Fruit fly (Drosophila melanogaster) whole organism, embryonic: Measurements from ENCODE around the gene CG7601.

Experiments used
- Adf1 ChIP-seq: fragments of 200-800 bp; sonication (Bioruptor generic); IDR thresholded peaks from 2 replicates; pipeline ENCODE4 v1.3.6; 2022; ENCODE audit warnings: missing biosample characterization, missing genetic modification characterization
- Antp ChIP-seq: fragments of 200-800 bp; sonication (Bioruptor generic); optimal IDR thresholded peaks from 3 replicates; lab custom pipeline; 2016; ENCODE audit warnings: missing biosample characterization, missing genetic modification characterization
- Atf3 ChIP-seq: fragments of 200-800 bp; sonication (Bioruptor generic); optimal IDR thresholded peaks from 3 replicates; lab custom pipeline; 2016; ENCODE audit warnings: missing biosample characterization, missing genetic modification characterization
- Bteb2 ChIP-seq: fragments of 200-800 bp; sonication (Bioruptor generic); optimal IDR thresholded peaks from 2 replicates; lab custom pipeline; 2016; ENCODE audit warnings: missing biosample characterization, missing genetic modification characterization
- CG10462 ChIP-seq: fragments of 200-800 bp; sonication (Bioruptor generic); optimal IDR thresholded peaks from 2 replicates; lab custom pipeline; 2016; ENCODE audit warnings: missing biosample characterization, missing genetic modification characterization
- CG12769 ChIP-seq: fragments of 200-800 bp; sonication (Bioruptor generic); optimal IDR thresholded peaks from 2 replicates; lab custom pipeline; 2019; ENCODE audit warnings: missing biosample characterization, mild to moderate bottlenecking, missing genetic modification characterization, moderate library complexity
- CG15011 ChIP-seq: fragments of 200-800 bp; sonication (Bioruptor generic); optimal IDR thresholded peaks from 3 replicates; lab custom pipeline; 2018; ENCODE audit warnings: missing biosample characterization, mild to moderate bottlenecking, missing genetic modification characterization
- CG15479 ChIP-seq: fragments of 200-800 bp; sonication (Bioruptor generic); optimal IDR thresholded peaks from 3 replicates; lab custom pipeline; 2019; ENCODE audit warnings: missing biosample characterization, mild to moderate bottlenecking, missing genetic modification characterization, moderate library complexity
- CG15514 ChIP-seq: fragments of 200-800 bp; sonication (Bioruptor generic); optimal IDR thresholded peaks from 3 replicates; lab custom pipeline; 2017; ENCODE audit warnings: missing biosample characterization, missing genetic modification characterization, mild to moderate bottlenecking, moderate library complexity, missing genetic modification reagents
- CG15601 ChIP-seq: fragments of 200-800 bp; sonication (Bioruptor generic); optimal IDR thresholded peaks from 3 replicates; lab custom pipeline; 2019; ENCODE audit warnings: missing biosample characterization, mild to moderate bottlenecking, missing genetic modification characterization, moderate library complexity
- CG15696 ChIP-seq: fragments of 200-800 bp; sonication (Bioruptor generic); optimal IDR thresholded peaks from 2 replicates; lab custom pipeline; 2019; ENCODE audit warnings: missing biosample characterization, mild to moderate bottlenecking, missing genetic modification characterization, moderate library complexity
- CG1602 ChIP-seq: fragments of 200-800 bp; sonication (Bioruptor generic); optimal IDR thresholded peaks from 3 replicates; lab custom pipeline; 2016; ENCODE audit warnings: missing biosample characterization, missing genetic modification characterization
- CG18619 ChIP-seq: fragments of 200-800 bp; sonication (Bioruptor generic); optimal IDR thresholded peaks from 3 replicates; lab custom pipeline; 2017; ENCODE audit warnings: missing biosample characterization, mild to moderate bottlenecking, missing genetic modification characterization
- CG2116 ChIP-seq: fragments of 200-800 bp; sonication (Bioruptor generic); optimal IDR thresholded peaks from 3 replicates; lab custom pipeline; 2018; ENCODE audit warnings: missing biosample characterization, mild to moderate bottlenecking, missing genetic modification characterization
- CG32767 ChIP-seq: fragments of 200-800 bp; sonication (Bioruptor generic); IDR thresholded peaks from 2 replicates; pipeline ENCODE4 v1.3.6; 2022; ENCODE audit warnings: missing biosample characterization, missing genetic modification characterization
- CG3838 ChIP-seq: fragments of 200-800 bp; sonication (Bioruptor generic); optimal IDR thresholded peaks from 3 replicates; lab custom pipeline; 2016; ENCODE audit warnings: missing biosample characterization, missing genetic modification characterization
- CG4360 ChIP-seq: fragments of 200-800 bp; sonication (Bioruptor generic); IDR thresholded peaks from 2 replicates; pipeline ENCODE4 v1.3.6; 2022; ENCODE audit warnings: missing biosample characterization, missing genetic modification characterization
- CG5180 ChIP-seq: fragments of 200-800 bp; sonication (Bioruptor generic); optimal IDR thresholded peaks from 3 replicates; lab custom pipeline; 2017; ENCODE audit warnings: missing biosample characterization, missing genetic modification characterization, mild to moderate bottlenecking, moderate library complexity, missing genetic modification reagents
- CG5953 ChIP-seq: fragments of 200-800 bp; sonication (Bioruptor generic); IDR thresholded peaks from 2 replicates; pipeline ENCODE4 v1.3.6; 2022; ENCODE audit warnings: missing biosample characterization, missing genetic modification characterization
- CG6254 ChIP-seq: fragments of 200-800 bp; sonication (Bioruptor generic); optimal IDR thresholded peaks from 3 replicates; lab custom pipeline; 2017; ENCODE audit warnings: mild to moderate bottlenecking, missing biosample characterization, missing genetic modification reagents, missing genetic modification characterization
- CG7987 ChIP-seq: fragments of 200-800 bp; sonication (Bioruptor generic); optimal IDR thresholded peaks from 2 replicates; lab custom pipeline; 2018; ENCODE audit warnings: missing biosample characterization, mild to moderate bottlenecking, missing genetic modification characterization, moderate library complexity
- CG9727 ChIP-seq: fragments of 200-800 bp; sonication (Bioruptor generic); optimal IDR thresholded peaks from 3 replicates; lab custom pipeline; 2017; ENCODE audit warnings: missing biosample characterization, mild to moderate bottlenecking, missing genetic modification characterization
- HmgD ChIP-seq: fragments of 200-800 bp; sonication (Bioruptor generic); optimal IDR thresholded peaks from 3 replicates; lab custom pipeline; 2016; ENCODE audit warnings: missing biosample characterization, missing genetic modification characterization
- Hr3 ChIP-seq: fragments of 200-800 bp; sonication (Bioruptor generic); optimal IDR thresholded peaks from 3 replicates; lab custom pipeline; 2016; ENCODE audit warnings: missing biosample characterization, missing genetic modification characterization
- Jarid2 ChIP-seq: fragments of 200-800 bp; sonication (Bioruptor generic); optimal IDR thresholded peaks from 3 replicates; lab custom pipeline; 2017; ENCODE audit warnings: mild to moderate bottlenecking, missing biosample characterization, missing genetic modification reagents, missing genetic modification characterization
- Lhr ChIP-seq: fragments of 200-800 bp; sonication (Bioruptor generic); optimal IDR thresholded peaks from 3 replicates; lab custom pipeline; 2017; ENCODE audit warnings: mild to moderate bottlenecking, missing biosample characterization, missing genetic modification reagents, missing genetic modification characterization
- Rfx ChIP-seq: fragments of 200-800 bp; sonication (Bioruptor generic); IDR thresholded peaks from 2 replicates; pipeline ENCODE4 v1.3.6; 2022; ENCODE audit warnings: missing biosample characterization, missing genetic modification characterization
- Rx ChIP-seq: fragments of 200-800 bp; sonication (Bioruptor generic); IDR thresholded peaks from 2 replicates; pipeline ENCODE4 v1.3.6; 2022; ENCODE audit warnings: missing biosample characterization, missing genetic modification characterization
- Stat92E ChIP-seq, 3 experiments: fragments of >200 bp in 2 of 3; fragments of 200-800 bp in 1 of 3; sonication (Bioruptor generic) in 1 of 3; optimal IDR thresholded peaks; 2 replicates each; lab custom pipeline; 2017 to 2019; ENCODE audit warnings: missing biosample characterization in 3 of 3, missing genetic modification characterization in 3 of 3, mild to moderate bottlenecking in 1 of 3, moderate library complexity in 1 of 3
- Xrp1 ChIP-seq: fragments of 200-800 bp; sonication (Bioruptor generic); IDR thresholded peaks from 2 replicates; pipeline ENCODE4 v1.3.6; 2022; ENCODE audit warnings: missing biosample characterization, missing genetic modification characterization
- al ChIP-seq: fragments of 200-800 bp; sonication (Bioruptor generic); IDR thresholded peaks from 2 replicates; pipeline ENCODE4 v1.3.6; 2022; ENCODE audit warnings: missing biosample characterization, missing genetic modification characterization
- bbx ChIP-seq: fragments of 200-800 bp; sonication (Bioruptor generic); IDR thresholded peaks from 2 replicates; pipeline ENCODE4 v1.3.6; 2022; ENCODE audit warnings: missing biosample characterization, missing genetic modification characterization; ENCODE audit not compliant: partially characterized antibody
- cg ChIP-seq: fragments of 200-800 bp; sonication (Bioruptor generic); optimal IDR thresholded peaks from 3 replicates; lab custom pipeline; 2019; ENCODE audit warnings: missing biosample characterization, mild to moderate bottlenecking, missing genetic modification characterization, moderate library complexity
- chm ChIP-seq: fragments of 200-800 bp; sonication (Bioruptor generic); IDR thresholded peaks from 2 replicates; pipeline ENCODE4 v1.3.6; 2022; ENCODE audit warnings: missing biosample characterization, missing genetic modification characterization
- dati ChIP-seq: fragments of 200-800 bp; sonication (Bioruptor generic); IDR thresholded peaks from 2 replicates; pipeline ENCODE4 v1.3.6; 2022; ENCODE audit warnings: missing biosample characterization, missing genetic modification characterization
- disco-r ChIP-seq: fragments of 200-800 bp; sonication (Bioruptor generic); optimal IDR thresholded peaks from 2 replicates; lab custom pipeline; 2016; ENCODE audit warnings: missing biosample characterization, missing genetic modification characterization
- dmrt99B ChIP-seq: fragments of 200-800 bp; sonication (Bioruptor generic); optimal IDR thresholded peaks from 2 replicates; lab custom pipeline; 2018; ENCODE audit warnings: missing biosample characterization, mild to moderate bottlenecking, missing genetic modification characterization, moderate library complexity
- fd102C ChIP-seq: fragments of 200-800 bp; sonication (Bioruptor generic); optimal IDR thresholded peaks from 2 replicates; lab custom pipeline; 2018; ENCODE audit warnings: missing biosample characterization, mild to moderate bottlenecking, missing genetic modification characterization, moderate library complexity
- gro ChIP-seq: fragments of 200-800 bp; sonication (Bioruptor generic); optimal IDR thresholded peaks from 2 replicates; lab custom pipeline; 2016; ENCODE audit warnings: missing biosample characterization, missing genetic modification characterization
- ken ChIP-seq: fragments of 200-800 bp; sonication (Bioruptor generic); IDR thresholded peaks from 3 replicates; pipeline ENCODE4 v1.3.6; 2022; ENCODE audit warnings: missing biosample characterization, missing genetic modification characterization
- lab ChIP-seq: fragments of 200-800 bp; sonication (Bioruptor generic); optimal IDR thresholded peaks from 3 replicates; lab custom pipeline; 2017; ENCODE audit warnings: missing biosample characterization, missing genetic modification characterization, mild to moderate bottlenecking, moderate library complexity, missing genetic modification reagents
- lmd ChIP-seq: fragments of 200-800 bp; sonication (Bioruptor generic); IDR thresholded peaks from 2 replicates; pipeline ENCODE4 v1.3.6; 2022; ENCODE audit warnings: missing biosample characterization, missing genetic modification characterization
- pita ChIP-seq: fragments of 200-800 bp; sonication (Bioruptor generic); optimal IDR thresholded peaks from 2 replicates; lab custom pipeline; 2017; ENCODE audit warnings: missing biosample characterization, mild to moderate bottlenecking, missing genetic modification characterization
- pnt ChIP-seq: fragments of 200-800 bp; sonication (Bioruptor generic); optimal IDR thresholded peaks from 3 replicates; lab custom pipeline; 2016; ENCODE audit warnings: missing biosample characterization, missing genetic modification characterization
- pzg ChIP-seq: fragments of 200-800 bp; sonication (Bioruptor generic); optimal IDR thresholded peaks from 3 replicates; lab custom pipeline; 2018; ENCODE audit warnings: missing biosample characterization, mild to moderate bottlenecking, missing genetic modification characterization, moderate library complexity
- schlank ChIP-seq: fragments of 200-800 bp; sonication (Bioruptor generic); optimal IDR thresholded peaks from 2 replicates; lab custom pipeline; 2018; ENCODE audit warnings: missing biosample characterization, mild to moderate bottlenecking, missing genetic modification characterization
- sqz ChIP-seq: fragments of 200-800 bp; sonication (Bioruptor generic); optimal IDR thresholded peaks from 3 replicates; lab custom pipeline; 2018; ENCODE audit warnings: missing biosample characterization, mild to moderate bottlenecking, missing genetic modification characterization
- tna ChIP-seq: fragments of 200-800 bp; sonication (Bioruptor generic); IDR thresholded peaks from 2 replicates; pipeline ENCODE4 v1.3.6; 2022; ENCODE audit warnings: missing biosample characterization, missing genetic modification characterization; ENCODE audit not compliant: partially characterized antibody
- ttk ChIP-seq: fragments of 200-800 bp; sonication (Bioruptor generic); IDR thresholded peaks from 2 replicates; pipeline ENCODE4 v2.1.2; 2022; ENCODE audit warnings: missing biosample characterization, missing genetic modification characterization
- tup ChIP-seq: fragments of 200-800 bp; sonication (Bioruptor generic); optimal IDR thresholded peaks from 2 replicates; lab custom pipeline; 2016; ENCODE audit warnings: missing biosample characterization, mild to moderate bottlenecking, missing genetic modification characterization, moderate library complexity
- usp ChIP-seq: fragments of >200 bp; optimal IDR thresholded peaks from 2 replicates; lab custom pipeline; 2017; ENCODE audit warnings: missing biosample characterization, missing genetic modification characterization

The CG7601 gene

DNA sequence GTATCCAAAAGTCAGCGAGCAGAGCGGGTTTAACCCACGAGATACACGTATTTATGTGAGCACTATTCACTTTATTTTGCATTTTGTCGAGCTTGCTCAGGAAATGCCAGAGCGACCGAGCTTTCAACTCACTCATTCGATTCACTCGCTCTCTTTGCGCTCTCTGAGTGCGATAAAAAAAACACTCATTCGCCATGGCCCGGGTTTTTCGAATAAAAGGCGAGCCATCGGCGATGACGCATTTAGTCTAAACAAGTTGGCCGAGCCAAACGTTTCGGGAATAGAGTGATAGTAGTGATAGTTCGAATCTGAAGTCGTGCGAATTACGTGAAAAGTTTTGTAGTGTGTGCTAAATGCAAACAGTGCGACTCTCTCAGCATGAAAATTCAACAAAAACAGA, 45.8 kb upstream of the CG7601 start (continued):
- TF ChIP-seq CG15514 (GFP tag; lab: Kevin White, UChicago) (peak; percentile 82), CG15011 (GFP tag; lab: Kevin White, UChicago) (no peak), sqz (peak; percentile 66), lab (GFP tag; lab: Kevin White, UChicago) (peak; percentile 65), Stat92E (GFP tag; optimal IDR thresholded peaks at IDR 0.05; lab: Kevin White, UChicago) (no peak), fd102C (GFP tag; lab: Kevin White, UChicago) (no peak), HmgD (GFP tag; lab: Kevin White, UChicago) (no peak), CG3838 (GFP tag; lab: Kevin White, UChicago) (no peak), CG4360 (GFP tag; lab: Robert Waterston, UW) (no peak), tna (GFP tag; lab: Robert Waterston, UW) (peak; percentile 56; the same call in 1 of the 2 replicates), CG5953 (GFP tag; lab: Robert Waterston, UW) (no peak; the same call in 1 of the 2 replicates), pnt (GFP tag; lab: Kevin White, UChicago) (no peak), CG1602 (no peak), gro (peak; percentile 42), chm (peak; percentile 71; the same call in 1 of the 2 replicates), CG10462 (GFP tag; lab: Kevin White, UChicago) (no peak), ttk (no peak), CG32767 (no peak), Jarid2 (peak; percentile 94), CG15601 (no peak), lmd (GFP tag; lab: Robert Waterston, UW) (no peak), Rx (GFP tag; lab: Robert Waterston, UW) (no peak), CG7987 (GFP tag; lab: Kevin White, UChicago) (peak; percentile 64), CG15479 (no peak), Xrp1 (GFP tag; lab: Robert Waterston, UW) (no peak), Bteb2 (GFP tag; lab: Kevin White, UChicago) (no peak), CG15696 (tag; lab: Kevin White, UChicago) (no peak), dati (GFP tag; lab: Robert Waterston, UW) (no peak), usp (no peak), CG2116 (GFP tag; lab: Kevin White, UChicago) (no peak), schlank (tag; lab: Kevin White, UChicago) (no peak), Antp (peak; percentile 18), CG5180 (peak; percentile 1), bbx (peak; percentile 67), Atf3 (peak; percentile 55), ken (0 out of 3 replicates have a peak, but pooled peaks have one; percentile 36), pzg (GFP tag; lab: Kevin White, UChicago) (no peak), CG6254 (GFP tag; lab: Kevin White, UChicago) (peak; percentile 10), al (no peak), CG18619 (GFP tag; lab: Kevin White, UChicago) (no peak), CG9727 (GFP tag; lab: Kevin White, UChicago) (peak; percentile 15), disco-r (GFP tag; lab: Kevin White, UChicago) (no peak), cg (GFP tag; lab: Kevin White, UChicago) (peak; percentile 42), Rfx (GFP tag; lab: Robert Waterston, UW) (peak; percentile 19; the same call in 1 of the 2 replicates), Hr3 (GFP tag; lab: Kevin White, UChicago) (no peak), tup (GFP tag; lab: Kevin White, UChicago) (no peak), dmrt99B (tag; lab: Kevin White, UChicago) (peak; percentile 24), Adf1 (peak; percentile 50; the same call in 1 of the 2 replicates), CG12769 (tag; lab: Kevin White, UChicago) (peak; percentile 65), pita (GFP tag; lab: Kevin White, UChicago) (no peak), Lhr (no peak)
